Worm (Caenorhabditis elegans) whole organism, L4/young adult: Measurements from ENCODE around the gene lin-54.

Experiments used
- dao-5 ChIP-seq: sonication (generic microtip); optimal IDR thresholded peaks from 2 replicates; lab custom pipeline; 2016; ENCODE audit warnings: missing genotype, missing genetic modification characterization, moderate library complexity, missing compliant biosample characterization
- him-1 ChIP-seq: sonication (generic microtip); optimal IDR thresholded peaks from 2 replicates; lab custom pipeline; 2016; ENCODE audit warnings: missing genotype, missing genetic modification reagents, missing genetic modification characterization, missing compliant biosample characterization

DNA sequence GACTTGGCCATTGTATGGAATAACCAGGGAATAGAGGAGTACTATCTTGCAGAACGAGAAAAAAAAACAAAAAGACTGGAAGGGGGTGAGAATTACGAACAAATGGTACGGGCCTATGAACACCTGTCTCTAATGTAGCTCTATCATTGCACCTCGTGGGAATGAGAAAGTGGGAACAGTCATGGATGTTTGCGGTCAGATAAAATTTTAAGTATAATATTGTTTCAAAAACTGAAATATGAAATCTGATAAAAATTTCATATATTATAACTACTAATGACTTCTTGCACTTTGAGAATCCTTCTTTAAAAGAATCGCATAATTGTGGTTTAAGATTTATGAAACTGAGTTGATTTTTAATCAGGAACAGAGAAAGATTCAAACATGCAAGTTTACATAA, 47.6 kb upstream of the lin-54 start, which contains the start of gene F58D2.5:
- TF ChIP-seq dao-5 (tag; lab: Kevin White, UChicago), result no peak
- TF ChIP-seq him-1 (tag; lab: Kevin White, UChicago), result no peak
